Fruit fly (Drosophila melanogaster) whole organism, wandering third instar larva: Measurements from ENCODE around the gene CG31954.

Experiments used
- Abd-B ChIP-seq: fragments of >200 bp; optimal IDR thresholded peaks from 2 replicates; lab custom pipeline; 2017; ENCODE audit warnings: missing biosample characterization, missing genetic modification characterization
- CrebA ChIP-seq: fragments of 200-800 bp; sonication (Bioruptor generic); optimal IDR thresholded peaks from 2 replicates; lab custom pipeline; 2016; ENCODE audit warnings: missing biosample characterization, mild to moderate bottlenecking, missing genetic modification characterization, borderline replicate concordance
- Vsx2 ChIP-seq: fragments of 200-300, 225-300 bp; sonication (Bioruptor generic); optimal IDR thresholded peaks from 2 replicates; lab custom pipeline; 2018; ENCODE audit warnings: missing biosample characterization, missing genetic modification characterization; ENCODE audit not compliant: partially characterized antibody
- fru ChIP-seq: fragments of 200-800 bp; sonication (Bioruptor generic); optimal IDR thresholded peaks from 3 replicates; lab custom pipeline; 2016; ENCODE audit warnings: missing biosample characterization, mild to moderate bottlenecking, missing genetic modification characterization
- jim ChIP-seq: fragments of 175-275, 200-325 bp; sonication (Bioruptor generic); optimal IDR thresholded peaks from 2 replicates; lab custom pipeline; 2016; ENCODE audit warnings: missing biosample characterization, mild to moderate bottlenecking, missing genetic modification characterization
- lola ChIP-seq: fragments of >200 bp; optimal IDR thresholded peaks from 2 replicates; lab custom pipeline; 2017; ENCODE audit warnings: missing biosample characterization, missing genetic modification characterization
- psq ChIP-seq: fragments of 200-800 bp; sonication (Bioruptor generic); optimal IDR thresholded peaks from 3 replicates; lab custom pipeline; 2017; ENCODE audit warnings: missing biosample characterization, mild to moderate bottlenecking, missing genetic modification characterization, moderate library complexity

DNA sequence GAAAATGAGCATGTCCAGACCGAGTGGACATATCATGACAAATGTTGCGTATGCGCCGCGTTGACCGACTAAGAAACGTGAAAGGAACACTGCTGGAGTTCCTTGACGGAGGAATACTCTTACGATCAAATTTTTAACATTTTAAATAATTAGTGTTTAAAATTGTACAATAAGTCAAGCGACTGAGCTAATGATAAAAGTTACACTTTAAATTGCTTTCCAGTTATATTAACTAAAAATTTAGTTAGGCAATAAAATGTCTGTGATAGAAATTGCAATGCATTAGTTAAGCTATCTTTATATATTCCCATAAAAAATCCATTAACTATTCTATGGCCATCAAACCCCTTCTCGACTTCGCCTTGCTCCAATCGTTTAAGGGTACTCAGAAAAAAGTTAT is 25.1 kb downstream of the CG31954 start:
- TF ChIP-seq lola, result no peak
- TF ChIP-seq jim (GFP tag; lab: Kevin White, UChicago), result no peak
- no peak for TF ChIP-seq psq
- no peak for TF ChIP-seq CrebA (GFP tag; lab: Kevin White, UChicago)
- no peak for TF ChIP-seq Vsx2 (GFP tag; lab: Kevin White, UChicago)
- TF ChIP-seq Abd-B (GFP tag; lab: Kevin White, UChicago), result no peak
- no peak for TF ChIP-seq fru (GFP tag; lab: Kevin White, UChicago)
